Worm (Caenorhabditis elegans): ENCODE data around the gene srj-29.

DNA sequence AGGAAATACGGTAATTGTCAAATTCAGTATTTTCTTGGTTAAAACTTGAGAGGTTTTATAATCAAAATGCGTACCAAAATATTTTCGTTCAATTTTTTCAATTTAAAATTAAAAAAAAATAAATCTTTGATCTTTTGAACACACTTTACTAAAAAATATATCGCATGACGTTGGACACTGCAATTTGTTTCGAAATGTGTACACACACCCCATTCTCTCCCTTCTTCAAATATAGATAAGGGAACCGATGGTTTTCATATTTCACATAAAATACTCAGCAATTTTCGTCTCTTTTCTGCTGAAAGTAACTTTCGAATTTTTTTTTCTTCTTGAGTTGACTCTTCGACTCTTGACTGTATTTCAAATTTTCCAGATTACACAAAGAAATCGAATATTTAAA, 46.0 kb downstream of the srj-29 start:
- TF ChIP-seq rbr-2 (tag; optimal IDR thresholded peaks at IDR 0.05): no peak
- no peak for TF ChIP-seq daf-16 (GFP tag; optimal IDR thresholded peaks at IDR 0.05)
- peak; percentile 29 for TF ChIP-seq daf-16 (tag; optimal IDR thresholded peaks at IDR 0.05)
- no peak for TF ChIP-seq lsy-2 (tag; optimal IDR thresholded peaks at IDR 0.05)
- no peak for TF ChIP-seq fos-1 (tag; optimal IDR thresholded peaks at IDR 0.05)
- TF ChIP-seq Y105C5A.15 (GFP tag; IDR thresholded peaks at IDR 0.05): no peak
- TF ChIP-seq F26F4.8 (GFP tag; conservative IDR thresholded peaks at IDR 0.05): no peak
- no peak for TF ChIP-seq nhr-76 (tag; optimal IDR thresholded peaks at IDR 0.05)
